Fruit fly (Drosophila melanogaster): Measurements from ENCODE around the gene Cortactin.

The Cortactin gene

DNA sequence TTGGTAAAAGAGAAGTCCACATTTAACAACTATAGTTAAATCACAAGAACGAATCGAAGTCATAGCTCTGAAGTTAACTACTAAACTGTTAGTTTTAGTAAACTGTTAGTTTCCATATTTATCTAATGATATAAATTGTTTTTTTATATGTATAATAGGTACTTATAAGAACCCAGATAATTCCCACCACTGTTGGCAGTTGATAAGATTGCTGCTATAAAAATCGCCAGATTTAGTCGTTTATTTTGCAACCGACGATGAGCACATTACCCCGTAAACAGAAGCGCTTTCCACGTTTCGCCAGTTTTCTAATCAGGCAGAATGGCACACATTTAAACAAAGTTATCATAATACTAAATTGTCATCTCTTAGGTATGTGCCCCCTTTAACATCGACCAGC is 45.2 kb downstream of the Cortactin start:
- TF ChIP-seq Myc (optimal IDR thresholded peaks at IDR 0.05) (no peak), Sin3A (optimal IDR thresholded peaks at IDR 0.05) (no peak), h (optimal IDR thresholded peaks at IDR 0.05) (no peak), ttk (optimal IDR thresholded peaks at IDR 0.05) (no peak), insv (optimal IDR thresholded peaks at IDR 0.05) (no peak), psq (optimal IDR thresholded peaks at IDR 0.05) (no peak)

DNA sequence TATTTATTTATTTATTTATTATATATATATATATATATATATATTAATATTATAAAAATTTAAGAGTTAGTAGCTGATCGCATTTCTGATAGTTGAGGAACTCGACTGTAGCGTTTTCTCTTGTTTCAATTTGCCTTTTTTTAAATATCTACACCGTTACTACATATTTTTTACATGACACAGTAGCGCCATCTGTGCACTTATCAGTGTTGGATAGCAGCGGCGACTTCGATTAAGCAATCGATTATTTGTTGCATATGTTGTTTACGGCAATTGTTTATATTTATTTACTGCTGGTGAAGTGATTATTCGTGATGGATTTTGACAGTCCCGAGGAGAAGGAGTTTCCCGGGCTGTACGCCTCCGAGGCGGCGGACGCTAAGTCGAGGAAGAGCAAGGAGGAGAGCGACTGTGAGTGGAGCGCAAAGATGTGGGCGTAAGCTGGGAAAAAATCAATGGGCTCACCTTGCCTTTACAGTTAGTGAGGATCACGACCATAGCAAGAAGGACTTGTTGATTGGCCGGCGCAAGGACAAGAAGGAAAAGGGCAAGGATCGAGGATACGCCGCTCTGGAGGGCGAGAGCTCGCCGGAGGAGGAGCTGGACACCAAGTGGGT is 46.7 kb downstream of the Cortactin start, which contains the start of gene Rlip:
Gene Rlip (plus strand): TSS at position 221 of the 617 bp plus-strand sequence.
- TF ChIP-seq Sin3A (optimal IDR thresholded peaks at IDR 0.05) (no peak), ttk (optimal IDR thresholded peaks at IDR 0.05) (no peak), insv (optimal IDR thresholded peaks at IDR 0.05) (no peak), h (optimal IDR thresholded peaks at IDR 0.05) (no peak), psq (optimal IDR thresholded peaks at IDR 0.05) (no peak), Myc (optimal IDR thresholded peaks at IDR 0.05) (no peak)

DNA sequence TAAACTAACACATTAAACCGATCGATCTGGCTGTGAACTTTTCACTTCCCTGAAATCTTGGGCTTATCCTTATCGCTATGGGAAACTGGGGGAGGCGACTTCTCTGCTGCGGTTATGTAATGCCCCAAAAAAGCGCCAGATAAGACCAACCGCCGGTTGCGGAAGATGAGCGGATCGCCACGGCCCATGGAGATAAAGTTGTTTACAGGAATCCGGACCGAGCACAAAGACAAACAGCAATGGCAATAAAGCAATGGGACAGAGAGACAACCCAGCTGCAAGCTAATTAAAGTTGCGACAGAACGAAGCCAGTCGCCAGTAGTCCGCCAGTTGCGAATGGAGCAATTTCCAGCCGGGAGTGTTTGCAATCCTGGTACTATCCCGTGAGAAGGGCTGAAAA is 48.6 kb downstream of the Cortactin start, which contains the start of gene CG5697:
Gene CG5697 (plus strand): TSS at position 314 of the 400 bp plus-strand sequence.
- no peak for TF ChIP-seq Sin3A (optimal IDR thresholded peaks at IDR 0.05)
- TF ChIP-seq psq (optimal IDR thresholded peaks at IDR 0.05), result no peak
- no peak for TF ChIP-seq insv (optimal IDR thresholded peaks at IDR 0.05)
- TF ChIP-seq h (optimal IDR thresholded peaks at IDR 0.05), result no peak
- TF ChIP-seq Myc (optimal IDR thresholded peaks at IDR 0.05), result no peak
- TF ChIP-seq ttk (optimal IDR thresholded peaks at IDR 0.05), result no peak

DNA sequence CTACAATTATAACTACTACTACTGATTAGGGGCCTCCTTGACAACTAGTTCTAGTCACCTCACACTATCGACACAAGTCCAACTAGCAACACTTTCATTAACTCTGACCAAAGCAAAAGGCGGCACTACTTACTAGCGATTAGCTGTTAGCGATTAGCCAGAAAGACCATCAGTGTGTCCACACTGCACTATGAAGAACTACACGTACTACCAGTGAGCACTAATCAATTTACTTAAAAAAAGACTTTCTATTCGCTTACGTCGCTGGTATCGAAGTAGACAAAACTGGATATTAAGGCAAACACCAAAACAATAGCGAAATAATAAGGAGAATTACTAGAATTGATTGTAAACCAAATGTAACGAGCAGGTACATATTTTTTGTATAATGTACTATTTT is 50.5 kb downstream of the Cortactin start:
- TF ChIP-seq Sin3A (optimal IDR thresholded peaks at IDR 0.05), result no peak
